Worm (Caenorhabditis elegans) whole organism, mixed stage, embryonic: ENCODE data around the gene R13H4.2.

Source experiments
- snpc-4 ChIP-seq: fragments of 150-350 bp; optimal IDR thresholded peaks from 2 replicates; lab custom pipeline; 2014; ENCODE audit warnings: missing biosample characterization, missing genetic modification characterization
- ztf-11 ChIP-seq: fragments of 150-350 bp; optimal IDR thresholded peaks from 2 replicates; lab custom pipeline; 2014; ENCODE audit warnings: missing biosample characterization, missing genetic modification characterization

DNA sequence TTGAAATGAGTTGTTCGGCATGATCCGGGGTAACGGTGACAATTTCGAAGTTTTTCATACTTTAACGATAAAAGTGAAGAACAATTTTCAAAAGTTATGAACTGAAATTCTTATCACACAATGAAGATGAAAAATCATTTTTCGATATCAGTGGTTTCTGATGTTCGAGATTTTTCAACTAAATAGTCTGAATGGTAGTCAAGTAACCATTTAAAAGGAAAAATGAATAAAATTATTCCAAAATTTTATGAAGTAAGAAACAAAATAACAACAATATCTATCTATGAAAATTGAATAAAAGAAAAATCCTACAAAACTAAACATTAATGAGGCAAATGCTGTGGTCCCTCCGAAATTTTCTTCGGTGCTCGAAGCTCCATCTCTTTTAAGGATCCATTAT, 10.5 kb upstream of the R13H4.2 start, which contains the start of gene D2023.4:
- TF ChIP-seq ztf-11 (tag; lab: Kevin White, UChicago) (no peak), snpc-4 (tag; lab: Kevin White, UChicago) (no peak)
